Fruit fly (Drosophila melanogaster) whole organism, prepupa: ENCODE data around the gene AstCC.
A peak's percentile ranks its signal among the peaks of the same experiment; 100 is the strongest.

Source experiments
- Blimp-1 ChIP-seq: fragments of 200-800 bp; sonication (Bioruptor generic); optimal IDR thresholded peaks from 3 replicates; lab custom pipeline; 2017; ENCODE audit warnings: missing biosample characterization, missing genetic modification characterization, mild to moderate bottlenecking, moderate library complexity, missing genetic modification reagents
- CG10669 ChIP-seq: fragments of 200-800 bp; sonication (Bioruptor generic); optimal IDR thresholded peaks from 3 replicates; lab custom pipeline; 2018; ENCODE audit warnings: missing biosample characterization, mild to moderate bottlenecking, missing genetic modification characterization, moderate library complexity
- CG11294 ChIP-seq: fragments of 200-800 bp; sonication (Bioruptor generic); IDR thresholded peaks from 2 replicates; pipeline ENCODE4 v1.3.6; 2022; ENCODE audit warnings: missing biosample characterization, missing genetic modification characterization
- CG11902 ChIP-seq: fragments of 200-800 bp; sonication (Bioruptor generic); optimal IDR thresholded peaks from 3 replicates; lab custom pipeline; 2016; ENCODE audit warnings: missing biosample characterization, missing genetic modification characterization
- CG15336 ChIP-seq: fragments of 200-800 bp; sonication (Bioruptor generic); IDR thresholded peaks from 2 replicates; pipeline ENCODE4 v1.3.6; 2022; ENCODE audit warnings: missing biosample characterization, missing genetic modification characterization
- CG16779 ChIP-seq: fragments of 200-800 bp; sonication (Bioruptor generic); optimal IDR thresholded peaks from 3 replicates; lab custom pipeline; 2017; ENCODE audit warnings: missing biosample characterization, mild to moderate bottlenecking, missing genetic modification characterization
- CG3032 ChIP-seq: fragments of 200-800 bp; optimal IDR thresholded peaks from 2 replicates; lab custom pipeline; 2019; ENCODE audit warnings: missing biosample characterization, mild to moderate bottlenecking, missing genetic modification characterization, moderate library complexity
- CG31627 ChIP-seq: fragments of 200-800 bp; sonication (Bioruptor generic); optimal IDR thresholded peaks from 3 replicates; lab custom pipeline; 2016; ENCODE audit warnings: missing biosample characterization, missing genetic modification characterization
- CG32006 ChIP-seq: fragments of 200-800 bp; sonication (Bioruptor generic); optimal IDR thresholded peaks from 3 replicates; lab custom pipeline; 2017; ENCODE audit warnings: missing biosample characterization, mild to moderate bottlenecking, missing genetic modification characterization
- CG34406 ChIP-seq: fragments of 200-800 bp; sonication (Bioruptor generic); optimal IDR thresholded peaks from 3 replicates; lab custom pipeline; 2016; ENCODE audit warnings: missing biosample characterization, missing genetic modification characterization
- CG3919 ChIP-seq: fragments of 200-800 bp; sonication (Bioruptor generic); optimal IDR thresholded peaks from 3 replicates; lab custom pipeline; 2016; ENCODE audit warnings: missing biosample characterization, missing genetic modification characterization
- CG4318 ChIP-seq: fragments of 200-800 bp; sonication (Bioruptor generic); optimal IDR thresholded peaks from 3 replicates; lab custom pipeline; 2017; ENCODE audit warnings: missing biosample characterization, mild to moderate bottlenecking, missing genetic modification characterization
- CG6163 ChIP-seq: fragments of 200-800 bp; sonication (Bioruptor generic); IDR thresholded peaks from 3 replicates; pipeline ENCODE4 v1.3.6; 2022; ENCODE audit warnings: missing biosample characterization, missing genetic modification characterization
- CG6792 ChIP-seq: fragments of 200-800 bp; sonication (Bioruptor generic); optimal IDR thresholded peaks from 3 replicates; lab custom pipeline; 2016; ENCODE audit warnings: missing biosample characterization, missing genetic modification characterization
- CG6808 ChIP-seq: fragments of 200-800 bp; sonication (Bioruptor generic); optimal IDR thresholded peaks from 3 replicates; lab custom pipeline; 2017; ENCODE audit warnings: missing biosample characterization, missing genetic modification characterization, mild to moderate bottlenecking, moderate library complexity, missing genetic modification reagents
- CG6854 ChIP-seq: fragments of 200-800 bp; sonication (Bioruptor generic); optimal IDR thresholded peaks from 2 replicates; lab custom pipeline; 2017; ENCODE audit warnings: missing biosample characterization, mild to moderate bottlenecking, missing genetic modification characterization
- CG7368 ChIP-seq: fragments of 200-800 bp; sonication (Bioruptor generic); optimal IDR thresholded peaks from 3 replicates; lab custom pipeline; 2016; ENCODE audit warnings: missing biosample characterization, missing genetic modification characterization
- CG8119 ChIP-seq: fragments of 200-800 bp; sonication (Bioruptor generic); IDR thresholded peaks from 3 replicates; pipeline ENCODE4 v1.3.6; 2022; ENCODE audit warnings: missing biosample characterization, missing genetic modification characterization
- CG8319 ChIP-seq: fragments of 200-800 bp; sonication (Bioruptor generic); optimal IDR thresholded peaks from 3 replicates; lab custom pipeline; 2016; ENCODE audit warnings: missing biosample characterization, missing genetic modification characterization
- CG9139 ChIP-seq: fragments of 200-800 bp; sonication (Bioruptor generic); optimal IDR thresholded peaks from 3 replicates; lab custom pipeline; 2017; ENCODE audit warnings: missing biosample characterization, mild to moderate bottlenecking, missing genetic modification characterization
- Eip75B ChIP-seq: fragments of 200-800 bp; sonication (Bioruptor generic); optimal IDR thresholded peaks from 3 replicates; lab custom pipeline; 2016; ENCODE audit warnings: missing biosample characterization, missing genetic modification characterization
- Eip78C ChIP-seq: fragments of 200-800 bp; sonication (Bioruptor generic); peaks from one replicate; lab custom pipeline; 2016; ENCODE audit warnings: missing biosample characterization, missing genetic modification characterization
- Ets96B ChIP-seq: fragments of 200-800 bp; optimal IDR thresholded peaks from 2 replicates; lab custom pipeline; 2019; ENCODE audit warnings: missing biosample characterization, mild to moderate bottlenecking, missing genetic modification characterization, moderate library complexity
- Gug ChIP-seq: fragments of 200-800 bp; sonication (Bioruptor generic); IDR thresholded peaks from 2 replicates; pipeline ENCODE4 v1.3.6; 2022; ENCODE audit warnings: missing biosample characterization, missing genetic modification characterization
- Hr39 ChIP-seq: fragments of 200-800 bp; sonication (Bioruptor generic); optimal IDR thresholded peaks from 2 replicates; lab custom pipeline; 2016; ENCODE audit warnings: missing biosample characterization, missing genetic modification characterization
- Hr4 ChIP-seq: fragments of 200-800 bp; sonication (Bioruptor generic); optimal IDR thresholded peaks from 3 replicates; lab custom pipeline; 2016; ENCODE audit warnings: missing biosample characterization, missing genetic modification characterization
- Lpt ChIP-seq: fragments of 200-800 bp; sonication (Bioruptor generic); optimal IDR thresholded peaks from 3 replicates; lab custom pipeline; 2016; ENCODE audit warnings: missing biosample characterization, missing genetic modification characterization
- Met ChIP-seq: fragments of 200-800 bp; sonication (Bioruptor generic); optimal IDR thresholded peaks from 3 replicates; lab custom pipeline; 2016; ENCODE audit warnings: missing biosample characterization, missing genetic modification characterization
- OdsH ChIP-seq: fragments of 200-800 bp; sonication (Bioruptor generic); optimal IDR thresholded peaks from 3 replicates; lab custom pipeline; 2016; ENCODE audit warnings: missing biosample characterization, missing genetic modification characterization
- Smox ChIP-seq: fragments of 200-800 bp; sonication (Bioruptor generic); optimal IDR thresholded peaks from 3 replicates; lab custom pipeline; 2016; ENCODE audit warnings: missing biosample characterization, missing genetic modification characterization
- Sox15 ChIP-seq: fragments of 200-800 bp; sonication (Bioruptor generic); optimal IDR thresholded peaks from 3 replicates; lab custom pipeline; 2016; ENCODE audit warnings: missing biosample characterization, missing genetic modification characterization
- achi ChIP-seq: fragments of 200-800 bp; sonication (Bioruptor generic); optimal IDR thresholded peaks from 3 replicates; lab custom pipeline; 2016; ENCODE audit warnings: missing biosample characterization, missing genetic modification characterization
- cyc ChIP-seq: fragments of 200-800 bp; sonication (Bioruptor generic); optimal IDR thresholded peaks from 3 replicates; lab custom pipeline; 2016; ENCODE audit warnings: missing biosample characterization, missing genetic modification characterization
- dac ChIP-seq: fragments of 200-800 bp; sonication (Bioruptor generic); optimal IDR thresholded peaks from 2 replicates; lab custom pipeline; 2017; ENCODE audit warnings: missing biosample characterization, mild to moderate bottlenecking, missing genetic modification characterization
- dsx ChIP-seq: fragments of 200-800 bp; optimal IDR thresholded peaks from 3 replicates; lab custom pipeline; 2019; ENCODE audit warnings: missing biosample characterization, mild to moderate bottlenecking, missing genetic modification characterization, moderate library complexity; ENCODE audit not compliant: poor library complexity, severe bottlenecking
- esn ChIP-seq: fragments of 200-800 bp; sonication (Bioruptor generic); optimal IDR thresholded peaks from 2 replicates; lab custom pipeline; 2016; ENCODE audit warnings: missing biosample characterization, mild to moderate bottlenecking, missing genetic modification characterization, moderate library complexity
- fd59A ChIP-seq: fragments of 200-800 bp; sonication (Bioruptor generic); optimal IDR thresholded peaks from 2 replicates; lab custom pipeline; 2017; ENCODE audit warnings: missing biosample characterization, mild to moderate bottlenecking, missing genetic modification characterization, missing genetic modification reagents
- fkh ChIP-seq: fragments of 200-800 bp; sonication (Bioruptor generic); optimal IDR thresholded peaks from 3 replicates; lab custom pipeline; 2017; ENCODE audit warnings: missing biosample characterization, mild to moderate bottlenecking, missing genetic modification characterization, moderate library complexity
- lz ChIP-seq: fragments of 200-800 bp; sonication (Bioruptor generic); optimal IDR thresholded peaks from 3 replicates; lab custom pipeline; 2016; ENCODE audit warnings: missing biosample characterization, missing genetic modification characterization
- net ChIP-seq: fragments of 200-800 bp; sonication (Bioruptor generic); optimal IDR thresholded peaks from 3 replicates; lab custom pipeline; 2016; ENCODE audit warnings: missing biosample characterization, missing genetic modification characterization
- pdm3 ChIP-seq: fragments of 200-800 bp; sonication (Bioruptor generic); optimal IDR thresholded peaks from 3 replicates; lab custom pipeline; 2016; ENCODE audit warnings: missing biosample characterization, missing genetic modification characterization
- salr ChIP-seq, 2 experiments: fragments of 200-800 bp; sonication (Bioruptor generic); optimal IDR thresholded peaks; 3 replicates each; lab custom pipeline; 2016 to 2018; ENCODE audit warnings: missing biosample characterization in 2 of 2, missing genetic modification characterization in 2 of 2, mild to moderate bottlenecking in 1 of 2
- spab ChIP-seq: fragments of 200-800 bp; sonication (Bioruptor generic); optimal IDR thresholded peaks from 2 replicates; lab custom pipeline; 2017; ENCODE audit warnings: missing biosample characterization, mild to moderate bottlenecking, missing genetic modification characterization, missing genetic modification reagents
- svp ChIP-seq: fragments of 200-800 bp; sonication (Bioruptor generic); peaks from one replicate; lab custom pipeline; 2016; ENCODE audit warnings: missing biosample characterization, missing genetic modification characterization
- topi ChIP-seq: fragments of 200-800 bp; sonication (Bioruptor generic); optimal IDR thresholded peaks from 3 replicates; lab custom pipeline; 2016; ENCODE audit warnings: missing biosample characterization, missing genetic modification characterization
- vri ChIP-seq: fragments of 200-800 bp; sonication (Bioruptor generic); optimal IDR thresholded peaks from 3 replicates; lab custom pipeline; 2016; ENCODE audit warnings: missing biosample characterization, mild to moderate bottlenecking, missing genetic modification characterization

The AstCC gene

DNA sequence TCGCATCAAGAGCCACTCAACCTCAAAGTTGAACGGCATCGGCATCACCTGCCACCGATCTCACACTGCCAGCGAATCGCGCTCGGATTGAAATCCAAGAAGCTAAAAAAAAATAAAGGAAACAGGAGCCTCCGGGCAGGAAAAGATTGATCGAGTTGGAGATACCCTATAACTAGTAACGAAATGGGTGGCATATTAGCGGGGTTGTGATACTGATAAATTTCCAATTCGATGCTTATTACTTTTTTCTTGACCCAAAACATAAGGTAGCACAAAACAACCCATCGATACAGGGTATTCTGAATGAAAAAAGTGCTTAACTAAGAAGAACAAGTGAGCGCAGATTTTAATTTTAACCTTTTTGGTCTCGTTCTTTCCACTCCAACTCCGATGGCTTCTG lies 12.8 kb downstream of the AstCC start (continued):
- no peak for TF ChIP-seq fkh
- peak; percentile 28 for TF ChIP-seq CG8319 (GFP tag; lab: Kevin White, UChicago)
- peak; percentile 76 for TF ChIP-seq Smox (GFP tag; lab: Kevin White, UChicago)
- peak; percentile 77 for TF ChIP-seq CG3919
- TF ChIP-seq CG6163, result peak; percentile 81
- TF ChIP-seq spab (GFP tag; lab: Kevin White, UChicago), result peak; percentile 77
- TF ChIP-seq dsx, result peak; percentile 74
- TF ChIP-seq CG9139 (GFP tag; lab: Kevin White, UChicago), result peak; percentile 63
- no peak for TF ChIP-seq CG7368 (GFP tag; lab: Kevin White, UChicago)
- TF ChIP-seq topi (GFP tag; lab: Kevin White, UChicago), result peak; percentile 84
- peak; percentile 39 for TF ChIP-seq net (GFP tag; lab: Kevin White, UChicago)
- no peak for TF ChIP-seq CG11294 (GFP tag; lab: Robert Waterston, UW)
- peak; percentile 85 for TF ChIP-seq Eip78C (GFP tag; lab: Kevin White, UChicago)
- TF ChIP-seq fd59A (GFP tag; lab: Kevin White, UChicago), result peak; percentile 69
- peak; percentile 41 for TF ChIP-seq CG34406 (GFP tag; lab: Kevin White, UChicago)
- no peak for TF ChIP-seq CG4318
- TF ChIP-seq CG6792, result peak; percentile 72
- peak; percentile 71 for TF ChIP-seq vri
- TF ChIP-seq CG6808 (GFP tag; lab: Kevin White, UChicago), result peak; percentile 81
- TF ChIP-seq CG31627 (GFP tag; lab: Kevin White, UChicago), result peak; percentile 82
- TF ChIP-seq CG8119 (GFP tag; lab: Robert Waterston, UW), result peak; percentile 64; the same call in 2 of the 3 replicates
- TF ChIP-seq Blimp-1 (GFP tag; lab: Kevin White, UChicago), result no peak
- TF ChIP-seq Hr39 (GFP tag; lab: Kevin White, UChicago), result peak; percentile 79

DNA sequence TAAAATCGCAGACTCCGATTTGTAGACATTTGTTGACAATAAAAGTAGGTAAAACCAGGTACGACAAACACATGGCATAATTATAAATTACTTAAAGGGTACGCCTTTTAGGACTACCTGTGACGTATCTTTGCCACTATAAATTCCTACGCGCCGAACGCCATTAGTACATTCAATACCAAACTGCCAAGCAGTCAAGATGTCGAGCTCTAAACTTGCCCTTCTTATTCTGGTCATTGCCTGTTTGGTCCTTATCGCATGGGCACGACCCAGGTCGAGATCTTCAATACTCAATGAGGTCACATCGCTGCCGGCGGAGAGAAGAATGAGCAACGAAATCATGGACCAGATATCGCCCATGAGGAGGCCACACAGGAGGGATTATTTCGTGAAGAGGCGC lies 14.2 kb downstream of the AstCC start, which contains the start of gene CG14915:
Gene CG14915 (plus strand): TSS at position 166 of the 400 bp plus-strand sequence.
- TF ChIP-seq CG11902 (GFP tag; lab: Kevin White, UChicago) (no peak), dsx (no peak), CG6854 (GFP tag; lab: Kevin White, UChicago) (no peak), Met (GFP tag; lab: Kevin White, UChicago) (no peak), CG6163 (no peak), OdsH (GFP tag; lab: Kevin White, UChicago) (no peak), spab (GFP tag; lab: Kevin White, UChicago) (no peak)

DNA sequence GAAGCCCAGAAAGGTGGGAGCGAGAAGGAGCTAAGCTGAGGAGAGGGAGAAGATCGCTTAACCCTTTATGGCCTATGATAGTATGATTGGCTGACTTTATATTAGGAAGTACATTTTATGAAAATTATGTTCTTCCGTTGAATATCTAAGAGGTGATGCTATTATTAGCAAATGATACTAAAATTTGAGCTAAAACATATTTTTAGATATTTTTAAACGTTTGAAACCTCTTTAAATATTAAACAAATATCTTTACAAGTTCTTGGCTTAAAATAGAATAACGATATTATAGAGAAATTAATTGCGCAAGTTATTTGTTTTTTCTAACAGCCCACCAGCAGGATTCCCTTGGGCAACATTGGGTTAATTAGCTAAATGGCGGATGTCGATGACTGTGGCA lies 15.6 kb downstream of the AstCC start:
- TF ChIP-seq CG32006 (GFP tag; lab: Kevin White, UChicago), result peak; percentile 64
- peak; percentile 31 for TF ChIP-seq CG31627 (GFP tag; lab: Kevin White, UChicago)
- peak; percentile 66 for TF ChIP-seq achi (GFP tag; lab: Kevin White, UChicago)
- peak; percentile 33 for TF ChIP-seq esn
- peak; percentile 77 for TF ChIP-seq fd59A (GFP tag; lab: Kevin White, UChicago)
- TF ChIP-seq CG4318, result peak; percentile 17
- TF ChIP-seq Blimp-1 (GFP tag; lab: Kevin White, UChicago), result no peak
- peak; percentile 3 for TF ChIP-seq CG16779 (tag; lab: Kevin White, UChicago)
- peak; percentile 49 for TF ChIP-seq Eip75B (GFP tag; lab: Kevin White, UChicago)
- TF ChIP-seq topi (GFP tag; lab: Kevin White, UChicago), result peak; percentile 37
- TF ChIP-seq Hr39 (GFP tag; lab: Kevin White, UChicago), result no peak
- no peak for TF ChIP-seq Gug (GFP tag; lab: Robert Waterston, UW)
- TF ChIP-seq lz (GFP tag; lab: Kevin White, UChicago), result peak; percentile 9
- peak; percentile 61 for TF ChIP-seq CG3919
- no peak for TF ChIP-seq cyc
- TF ChIP-seq vri, result no peak
- peak; percentile 38 for TF ChIP-seq Lpt (GFP tag; lab: Kevin White, UChicago)
- TF ChIP-seq salr (GFP tag; optimal IDR thresholded peaks at IDR 0.05; lab: Kevin White, UChicago), result peak; percentile 35 to 67
- peak; percentile 51 for TF ChIP-seq pdm3 (GFP tag; lab: Kevin White, UChicago)
- peak; percentile 52 for TF ChIP-seq OdsH (GFP tag; lab: Kevin White, UChicago)
- TF ChIP-seq Sox15 (GFP tag; lab: Kevin White, UChicago), result no peak
- TF ChIP-seq CG10669 (GFP tag; lab: Kevin White, UChicago), result peak; percentile 67
- TF ChIP-seq CG7368 (GFP tag; lab: Kevin White, UChicago), result peak; percentile 23
- no peak for TF ChIP-seq CG8319 (GFP tag; lab: Kevin White, UChicago)
- peak; percentile 46 for TF ChIP-seq dsx
- peak; percentile 77 for TF ChIP-seq Ets96B (tag; lab: Kevin White, UChicago)
- TF ChIP-seq CG9139 (GFP tag; lab: Kevin White, UChicago), result no peak
- TF ChIP-seq svp (GFP tag; lab: Kevin White, UChicago), result peak; percentile 62
- no peak for TF ChIP-seq CG11902 (GFP tag; lab: Kevin White, UChicago)
- TF ChIP-seq CG3032, result peak; percentile 78
- peak; percentile 50; the same call in 1 of the 2 replicates for TF ChIP-seq CG15336
- TF ChIP-seq net (GFP tag; lab: Kevin White, UChicago), result peak; percentile 14
- TF ChIP-seq Hr4 (GFP tag; lab: Kevin White, UChicago), result no peak
- no peak for TF ChIP-seq dac
